Fruit fly (Drosophila melanogaster): ENCODE results near the gene Nmnat.

The Nmnat gene

dm6 chr3R:24938049-24938448 is 7.0 kb upstream of the Nmnat start, which contains the start of gene Osbp (continued):
- TF ChIP-seq nmo (GFP tag; optimal IDR thresholded peaks at IDR 0.05), result peak; percentile 16
- no peak for TF ChIP-seq ftz-f1 (GFP tag; optimal IDR thresholded peaks at IDR 0.05)
- TF ChIP-seq Fer1 (GFP tag; optimal IDR thresholded peaks at IDR 0.05), result no peak
- TF ChIP-seq Ptx1 (GFP tag; IDR thresholded peaks at IDR 0.05), result no peak
- no peak for TF ChIP-seq dan (GFP tag; IDR thresholded peaks at IDR 0.05)
- no peak for TF ChIP-seq slp2 (GFP tag; optimal IDR thresholded peaks at IDR 0.05)
- TF ChIP-seq sob (GFP tag; IDR thresholded peaks at IDR 0.05), result peak; percentile 6; the same call in 1 of the 2 replicates
- no peak for TF ChIP-seq Xrp1 (GFP tag; IDR thresholded peaks at IDR 0.05)
- peak; percentile 60 for TF ChIP-seq Ets97D (GFP tag; optimal IDR thresholded peaks at IDR 0.05)
- peak; percentile 17 for TF ChIP-seq CG10543 (GFP tag; optimal IDR thresholded peaks at IDR 0.05)
- no peak for TF ChIP-seq CG7987 (GFP tag; optimal IDR thresholded peaks at IDR 0.05)
- TF ChIP-seq CG9817 (tag; optimal IDR thresholded peaks at IDR 0.05), result no peak
- TF ChIP-seq ato (GFP tag; IDR thresholded peaks at IDR 0.05; ENCODE audit: partially characterized antibody), result peak; percentile 58; the same call in 1 of the 2 replicates
- TF ChIP-seq CG10209 (GFP tag; optimal IDR thresholded peaks at IDR 0.05), result no peak
- TF ChIP-seq Six4 (GFP tag; optimal IDR thresholded peaks at IDR 0.05), result no peak
- TF ChIP-seq Kr (GFP tag; optimal IDR thresholded peaks at IDR 0.05), result no peak
- no peak for TF ChIP-seq jumu (GFP tag; optimal IDR thresholded peaks at IDR 0.05)
- no peak for TF ChIP-seq Max (GFP tag; optimal IDR thresholded peaks at IDR 0.05)
- no peak for TF ChIP-seq ara (GFP tag; IDR thresholded peaks at IDR 0.05)
- no peak for TF ChIP-seq NC2α (GFP tag; optimal IDR thresholded peaks at IDR 0.05)
- TF ChIP-seq CG12155 (GFP tag; optimal IDR thresholded peaks at IDR 0.05), result no peak
- no peak for TF ChIP-seq CG18619 (GFP tag; optimal IDR thresholded peaks at IDR 0.05)
- no peak for TF ChIP-seq insv (GFP tag; optimal IDR thresholded peaks at IDR 0.05)
- TF ChIP-seq kah (GFP tag; optimal IDR thresholded peaks at IDR 0.05), result peak; percentile 17
- no peak for TF ChIP-seq sr (GFP tag; IDR thresholded peaks at IDR 0.05)
- TF ChIP-seq MESR4 (GFP tag; optimal IDR thresholded peaks at IDR 0.05), result peak; percentile 94
- TF ChIP-seq Dp (GFP tag; optimal IDR thresholded peaks at IDR 0.05), result peak; percentile 81
- peak in 1 of 2 experiments; percentile 7 for TF ChIP-seq Pdp1 (GFP tag; optimal IDR thresholded peaks at IDR 0.05)
- no peak for TF ChIP-seq tx (GFP tag; optimal IDR thresholded peaks at IDR 0.05)
- TF ChIP-seq Doc3 (GFP tag; IDR thresholded peaks at IDR 0.05; ENCODE audit: partially characterized antibody), result peak; percentile 46; the same call in 1 of the 3 replicates
- no peak for TF ChIP-seq CG7372 (GFP tag; IDR thresholded peaks at IDR 0.05)
- TF ChIP-seq lbe (GFP tag; optimal IDR thresholded peaks at IDR 0.05), result no peak
- no peak for TF ChIP-seq CG13624 (GFP tag; optimal IDR thresholded peaks at IDR 0.05)
- no peak for TF ChIP-seq scrt (GFP tag; optimal IDR thresholded peaks at IDR 0.05)
- peak; percentile 47; the same call in 1 of the 2 replicates for TF ChIP-seq cas (GFP tag; IDR thresholded peaks at IDR 0.05)
- TF ChIP-seq CG14050 (GFP tag; IDR thresholded peaks at IDR 0.05), result no peak
- TF ChIP-seq Dbx (GFP tag; IDR thresholded peaks at IDR 0.05), result no peak
- TF ChIP-seq CG32767 (GFP tag; IDR thresholded peaks at IDR 0.05), result no peak
- peak; percentile 17 for TF ChIP-seq phol (tag; optimal IDR thresholded peaks at IDR 0.05)
- TF ChIP-seq pfk (GFP tag; optimal IDR thresholded peaks at IDR 0.05), result no peak
- TF ChIP-seq HmgD (GFP tag; optimal IDR thresholded peaks at IDR 0.05), result peak; percentile 9
- no peak for TF ChIP-seq CG7556 (GFP tag; optimal IDR thresholded peaks at IDR 0.05)
- TF ChIP-seq CG11560 (tag; IDR thresholded peaks at IDR 0.05), result no peak
- TF ChIP-seq CG2712 (tag; optimal IDR thresholded peaks at IDR 0.05), result no peak
